Worm (Caenorhabditis elegans): ENCODE data around the gene wdr-4.

- TF ChIP-seq ces-1 (GFP tag; optimal IDR thresholded peaks at IDR 0.05) = no peak
- no peak for TF ChIP-seq lin-13 (tag; optimal IDR thresholded peaks at IDR 0.05)
- no peak for TF ChIP-seq hlh-1 (tag; optimal IDR thresholded peaks at IDR 0.05)
- no peak for TF ChIP-seq nhr-12 (tag; optimal IDR thresholded peaks at IDR 0.05)
- TF ChIP-seq ztf-11 (tag; optimal IDR thresholded peaks at IDR 0.05) = no peak
- no peak for TF ChIP-seq ceh-39 (tag; optimal IDR thresholded peaks at IDR 0.05)
- no peak for TF ChIP-seq unc-62 (GFP tag; optimal IDR thresholded peaks at IDR 0.05)
- no peak for TF ChIP-seq snpc-4 (tag; optimal IDR thresholded peaks at IDR 0.05)
- TF ChIP-seq nhr-76 (tag; optimal IDR thresholded peaks at IDR 0.05) = no peak
- no peak for TF ChIP-seq elt-3 (tag; optimal IDR thresholded peaks at IDR 0.05)
- no peak for TF ChIP-seq mep-1 (tag; optimal IDR thresholded peaks at IDR 0.05)
- no peak for TF ChIP-seq unc-39 (tag; optimal IDR thresholded peaks at IDR 0.05)
- no peak for TF ChIP-seq nhr-237 (tag; optimal IDR thresholded peaks at IDR 0.05)
These were observed at the start of gene wdr-4 for ce11 chrIII:6725489-6725888.
